Worm (Caenorhabditis elegans): Measurements from ENCODE around the gene F40F12.3.

DNA sequence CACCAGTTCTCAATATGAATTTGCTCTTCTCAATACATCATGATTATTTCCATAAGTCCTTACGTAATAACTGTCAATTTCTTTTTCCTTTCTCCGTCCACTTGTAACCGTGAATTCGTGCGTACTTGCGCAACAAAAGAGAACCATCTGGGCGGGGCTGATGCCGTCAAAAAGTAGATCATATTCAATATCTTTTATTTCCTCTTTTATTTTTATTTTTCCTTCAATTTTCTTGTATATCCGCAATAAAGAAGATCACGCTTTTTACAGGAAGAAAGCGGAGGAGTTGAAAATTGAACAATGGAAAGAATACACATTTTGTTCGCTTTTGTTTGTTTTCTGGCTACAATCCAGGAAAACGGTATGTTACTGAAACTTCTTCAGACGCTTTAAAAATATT lies 27.8 kb downstream of the F40F12.3 start, which contains the start of gene mam-7:
- TF ChIP-seq mxl-3 (GFP tag; optimal IDR thresholded peaks at IDR 0.05) (no peak), nhr-76 (tag; optimal IDR thresholded peaks at IDR 0.05) (no peak), aly-2 (tag; optimal IDR thresholded peaks at IDR 0.05) (no peak)
